Fruit fly (Drosophila melanogaster): ENCODE data around the gene Tom20.

Tom20 gene

dm6 chr3L:20006269-20007265 lies 6.1 kb downstream of the Tom20 start (continued):
- TF ChIP-seq sens (GFP tag) (peak; percentile 79), Usf (GFP tag; optimal IDR thresholded peaks at IDR 0.05) (no peak), Med (GFP tag) (peak; percentile 75), jigr1 (GFP tag; IDR thresholded peaks at IDR 0.05) (no peak), Doc2 (GFP tag; IDR thresholded peaks at IDR 0.05) (no peak), sna (GFP tag; IDR thresholded peaks at IDR 0.05; ENCODE audit: partially characterized antibody) (peak; percentile 92), grau (tag; optimal IDR thresholded peaks at IDR 0.05) (no peak), NC2α (GFP tag; optimal IDR thresholded peaks at IDR 0.05) (no peak), CG8281 (tag; optimal IDR thresholded peaks at IDR 0.05) (no peak), CG4707 (GFP tag; optimal IDR thresholded peaks at IDR 0.05) (no peak), Taf1 (GFP tag; IDR thresholded peaks at IDR 0.05) (no peak), Nf-YB (GFP tag; optimal IDR thresholded peaks at IDR 0.05) (no peak), Dip2 (GFP tag; IDR thresholded peaks at IDR 0.05) (no peak), CG2712 (tag; optimal IDR thresholded peaks at IDR 0.05) (no peak), CG1647 (GFP tag; optimal IDR thresholded peaks at IDR 0.05) (no peak), CG11456 (GFP tag; IDR thresholded peaks at IDR 0.05) (no peak), Fer3 (tag; optimal IDR thresholded peaks at IDR 0.05) (no peak), CG14965 (GFP tag; optimal IDR thresholded peaks at IDR 0.05; ENCODE audit: borderline replicate concordance) (no peak), CG4854 (GFP tag; optimal IDR thresholded peaks at IDR 0.05) (no peak), lov (optimal IDR thresholded peaks at IDR 0.05) (no peak), lov (GFP tag; IDR thresholded peaks at IDR 0.05) (no peak), cad (GFP tag; optimal IDR thresholded peaks at IDR 0.05) (no peak), dan (GFP tag; IDR thresholded peaks at IDR 0.05) (no peak), H15 (GFP tag; IDR thresholded peaks at IDR 0.05) (no peak), CG1832 (GFP tag; optimal IDR thresholded peaks at IDR 0.05) (no peak), tx (GFP tag; optimal IDR thresholded peaks at IDR 0.05) (no peak), dati (GFP tag; IDR thresholded peaks at IDR 0.05) (no peak), HmgD (GFP tag; optimal IDR thresholded peaks at IDR 0.05) (no peak), CG17359 (tag; optimal IDR thresholded peaks at IDR 0.05) (no peak), CG8765 (GFP tag; IDR thresholded peaks at IDR 0.05) (no peak), CG2889 (GFP tag; IDR thresholded peaks at IDR 0.05) (no peak), CG1603 (tag; optimal IDR thresholded peaks at IDR 0.05) (peak; percentile 79), Fer2 (tag; optimal IDR thresholded peaks at IDR 0.05) (no peak), CG5180 (GFP tag; optimal IDR thresholded peaks at IDR 0.05) (peak; percentile 29), Rx (GFP tag; IDR thresholded peaks at IDR 0.05) (no peak), zen (tag; optimal IDR thresholded peaks at IDR 0.05) (peak; percentile 24), tap (tag; optimal IDR thresholded peaks at IDR 0.05) (no peak), Lpt (GFP tag; optimal IDR thresholded peaks at IDR 0.05) (no peak), klu (GFP tag; IDR thresholded peaks at IDR 0.05) (no peak), Sin3A (optimal IDR thresholded peaks at IDR 0.05) (no peak), CG2129 (GFP tag; IDR thresholded peaks at IDR 0.05; ENCODE audit: partially characterized antibody) (peak; percentile 76), CG8478 (optimal IDR thresholded peaks at IDR 0.05) (no peak), Nf-YA (GFP tag; IDR thresholded peaks at IDR 0.05) (no peak), odd (GFP tag; optimal IDR thresholded peaks at IDR 0.05) (peak; percentile 26), NC2β (GFP tag; optimal IDR thresholded peaks at IDR 0.05) (no peak), lab (GFP tag; optimal IDR thresholded peaks at IDR 0.05) (no peak), CG12104 (GFP tag; optimal IDR thresholded peaks at IDR 0.05) (no peak), CG12391 (tag; optimal IDR thresholded peaks at IDR 0.05) (no peak), CHES-1-like (GFP tag; optimal IDR thresholded peaks at IDR 0.05) (peak; percentile 12), CG4404 (GFP tag; IDR thresholded peaks at IDR 0.05) (no peak), NFAT (GFP tag; IDR thresholded peaks at IDR 0.05) (no peak; the same call in 1 of the 2 replicates)
